Worm (Caenorhabditis elegans): ENCODE data around the gene C06E7.2.

ce11 chrIV:5816466-5816865 lies 22.8 kb upstream of the C06E7.2 start:
- no peak for TF ChIP-seq F26F4.8 (GFP tag; conservative IDR thresholded peaks at IDR 0.05)
- no peak for TF ChIP-seq nhr-25 (tag; optimal IDR thresholded peaks at IDR 0.05; ENCODE audit: borderline replicate concordance, insufficient read depth)
- no peak for TF ChIP-seq zag-1 (tag; optimal IDR thresholded peaks at IDR 0.05)
- no peak for TF ChIP-seq unc-39 (tag; optimal IDR thresholded peaks at IDR 0.05)
- no peak for TF ChIP-seq ceh-44 (GFP tag; IDR thresholded peaks at IDR 0.05)

Measured in whole organism, L4 larva.